Fruit fly (Drosophila melanogaster): ENCODE measurements around the gene CG13994.

dm6 chr2L:6035155-6035554, 27.6 kb upstream of the CG13994 start:
- no peak for TF ChIP-seq brk (GFP tag; optimal IDR thresholded peaks at IDR 0.05)
- no peak for TF ChIP-seq Hr78 (GFP tag; optimal IDR thresholded peaks at IDR 0.05)
- no peak for TF ChIP-seq h (GFP tag; optimal IDR thresholded peaks at IDR 0.05)
- TF ChIP-seq OdsH (GFP tag; optimal IDR thresholded peaks at IDR 0.05) = no peak
- no peak for TF ChIP-seq fru (GFP tag; optimal IDR thresholded peaks at IDR 0.05)
- TF ChIP-seq psq (GFP tag; optimal IDR thresholded peaks at IDR 0.05) = no peak
